Worm (Caenorhabditis elegans): Measurements from ENCODE around the gene clip-1.

DNA sequence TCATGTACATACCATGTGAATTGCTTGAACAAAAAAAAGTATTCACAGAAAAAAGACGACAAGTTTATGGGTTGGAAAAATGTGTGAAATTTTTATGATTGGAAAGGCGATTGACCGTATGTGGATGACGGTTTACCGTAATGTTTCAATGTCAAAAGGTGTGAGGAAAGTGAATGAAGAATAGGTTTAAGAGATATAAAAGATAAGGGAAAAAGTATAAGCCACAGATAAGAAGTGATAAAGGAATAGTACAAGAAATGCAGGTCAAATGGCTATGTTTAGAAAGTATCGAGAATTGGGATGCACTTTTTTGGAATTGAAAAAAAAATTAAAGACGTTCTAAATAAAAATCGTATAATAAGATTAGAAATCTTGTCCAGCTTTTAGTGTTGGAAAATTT lies 8.9 kb upstream of the clip-1 start:
- no peak for TF ChIP-seq lin-13 (GFP tag; optimal IDR thresholded peaks at IDR 0.05)
- TF ChIP-seq aly-2 (tag; optimal IDR thresholded peaks at IDR 0.05): no peak
- TF ChIP-seq elt-3 (tag; optimal IDR thresholded peaks at IDR 0.05): no peak
- TF ChIP-seq unc-62 (GFP tag; optimal IDR thresholded peaks at IDR 0.05): no peak
- no peak for TF ChIP-seq ceh-8 (GFP tag; optimal IDR thresholded peaks at IDR 0.05)
- TF ChIP-seq snpc-4 (tag; optimal IDR thresholded peaks at IDR 0.05): no peak
- no peak for TF ChIP-seq C34B4.2 (tag; optimal IDR thresholded peaks at IDR 0.05)
- no peak for TF ChIP-seq aha-1 (tag; optimal IDR thresholded peaks at IDR 0.05)

Data from whole organism, L1 larva.